Fruit fly (Drosophila melanogaster): Measurements from ENCODE around the gene Sgs3.

dm6 chr3L:11488264-11488663, 23.8 kb upstream of the Sgs3 start:
- TF ChIP-seq CG1620 (GFP tag; optimal IDR thresholded peaks at IDR 0.05): no peak
- no peak for TF ChIP-seq kay (GFP tag; ENCODE audit: borderline replicate concordance)
- no peak for TF ChIP-seq CG33017 (tag; optimal IDR thresholded peaks at IDR 0.05)
- no peak for TF ChIP-seq Crg-1 (GFP tag; optimal IDR thresholded peaks at IDR 0.05)
- TF ChIP-seq CG5204 (GFP tag; optimal IDR thresholded peaks at IDR 0.05): no peak

Measured in whole organism, adult.